Fruit fly (Drosophila melanogaster): Measurements from ENCODE around the gene IKKbeta.

- TF ChIP-seq CTCF (optimal IDR thresholded peaks at IDR 0.05) (no peak), CG8478 (optimal IDR thresholded peaks at IDR 0.05) (peak; percentile 61)
Observed at dm6 chr3R:16004691-16005474, 44.3 kb downstream of the IKKbeta start.
